Worm (Caenorhabditis elegans) whole organism, L3 larva: ENCODE results near the gene lec-10.
A peak's percentile ranks its signal among the peaks of the same experiment; 100 is the strongest.

Source experiments
- R02D3.7 ChIP-seq: fragments of 150-350 bp; optimal IDR thresholded peaks from 2 replicates; lab custom pipeline; 2014; ENCODE audit warnings: missing biosample characterization, missing genetic modification characterization
- ZK546.5 ChIP-seq: sonication (generic microtip); optimal IDR thresholded peaks from 2 replicates; lab custom pipeline; 2017; ENCODE audit warnings: missing biosample characterization, missing genetic modification characterization
- ama-1 ChIP-seq: fragments of 150-350 bp; optimal IDR thresholded peaks from 2 replicates; lab custom pipeline; 2018
- ceh-28 ChIP-seq: fragments of 150-350 bp; optimal IDR thresholded peaks from 2 replicates; lab custom pipeline; 2014; ENCODE audit warnings: missing biosample characterization, missing genetic modification reagents, missing genetic modification characterization
- ceh-9 ChIP-seq: sonication (generic microtip); optimal IDR thresholded peaks from 2 replicates; lab custom pipeline; 2018; ENCODE audit warnings: missing biosample characterization, missing genetic modification characterization
- egl-27 ChIP-seq: sonication (generic microtip); optimal IDR thresholded peaks from 4 replicates; lab custom pipeline; 2017; ENCODE audit warnings: missing biosample characterization, missing genetic modification reagents, missing genetic modification characterization
- egl-5 ChIP-seq: fragments of 150-350 bp; optimal IDR thresholded peaks from 2 replicates; lab custom pipeline; 2017; ENCODE audit warnings: missing biosample characterization, missing genetic modification reagents, missing genetic modification characterization, inconsistent platforms
- elt-1 ChIP-seq: fragments of 150-350 bp; optimal IDR thresholded peaks from 2 replicates; lab custom pipeline; 2014; ENCODE audit warnings: missing biosample characterization, missing genetic modification characterization
- elt-2 ChIP-seq: sonication (generic microtip); optimal IDR thresholded peaks from 2 replicates; lab custom pipeline; 2016; ENCODE audit warnings: missing genetic modification reagents, mild to moderate bottlenecking, missing genetic modification characterization, missing compliant biosample characterization
- elt-3 ChIP-seq, 3 experiments: fragments of 150-350 bp in 1 of 3; sonication (generic microtip) in 2 of 3; optimal IDR thresholded peaks; 2 replicates in 2 of 3; 4 replicates in 1 of 3; lab custom pipeline; 2014 to 2017; ENCODE audit warnings: missing biosample characterization in 3 of 3, missing genetic modification characterization in 3 of 3
- eor-1 ChIP-seq, 2 experiments: fragments of 150-350 bp; optimal IDR thresholded peaks; 2 replicates each; lab custom pipeline; 2014 to 2018; ENCODE audit warnings: missing biosample characterization in 2 of 2, missing genetic modification characterization in 2 of 2
- fkh-2 ChIP-seq: fragments of 150-350 bp; optimal IDR thresholded peaks from 2 replicates; lab custom pipeline; 2014; ENCODE audit warnings: missing biosample characterization, missing genetic modification reagents, missing genetic modification characterization
- hmg-11 ChIP-seq: sonication (generic microtip); optimal IDR thresholded peaks from 2 replicates; lab custom pipeline; 2016; ENCODE audit warnings: missing genetic modification characterization, missing compliant biosample characterization
- jun-1 ChIP-seq: fragments of 150-350 bp; optimal IDR thresholded peaks from 2 replicates; lab custom pipeline; 2014; ENCODE audit warnings: missing biosample characterization, missing genetic modification reagents, missing genetic modification characterization
- lin-15B ChIP-seq: fragments of 150-350 bp; optimal IDR thresholded peaks from 2 replicates; lab custom pipeline; 2014; ENCODE audit warnings: missing biosample characterization, missing genetic modification characterization
- lin-39 ChIP-seq: fragments of 150-350 bp; optimal IDR thresholded peaks from 2 replicates; lab custom pipeline; 2018; ENCODE audit warnings: missing biosample characterization, missing genetic modification reagents, missing genetic modification characterization
- lsy-12 ChIP-seq: sonication (generic microtip); optimal IDR thresholded peaks from 2 replicates; lab custom pipeline; 2016; ENCODE audit warnings: mild to moderate bottlenecking, missing genetic modification characterization, missing compliant biosample characterization
- mdl-1 ChIP-seq: fragments of 150-350 bp; optimal IDR thresholded peaks from 2 replicates; lab custom pipeline; 2014; ENCODE audit warnings: missing biosample characterization, missing genetic modification characterization
- mml-1 ChIP-seq: fragments of 150-350 bp; sonication (generic microtip); optimal IDR thresholded peaks from 3 replicates; lab custom pipeline; 2014; ENCODE audit warnings: missing biosample characterization, missing genetic modification characterization
- nfya-1 ChIP-seq: sonication (generic microtip); optimal IDR thresholded peaks from 2 replicates; lab custom pipeline; 2017; ENCODE audit warnings: missing genetic modification characterization, mild to moderate bottlenecking, missing compliant biosample characterization, antibody characterized with exemption, moderate library complexity; ENCODE audit not compliant: insufficient read depth
- nhr-11 ChIP-seq: fragments of 150-350 bp; optimal IDR thresholded peaks from 2 replicates; lab custom pipeline; 2014; ENCODE audit warnings: missing biosample characterization, missing genetic modification characterization
- nhr-12 ChIP-seq: fragments of 150-350 bp; optimal IDR thresholded peaks from 2 replicates; lab custom pipeline; 2014; ENCODE audit warnings: missing biosample characterization, missing genetic modification characterization
- nhr-23 ChIP-seq: fragments of 150-350 bp; optimal IDR thresholded peaks from 2 replicates; lab custom pipeline; 2014; ENCODE audit warnings: missing biosample characterization, missing genetic modification reagents, missing genetic modification characterization
- nhr-237 ChIP-seq: fragments of 150-350 bp; optimal IDR thresholded peaks from 2 replicates; lab custom pipeline; 2014; ENCODE audit warnings: missing biosample characterization, missing genetic modification characterization
- nhr-25 ChIP-seq: sonication (generic microtip); optimal IDR thresholded peaks from 2 replicates; lab custom pipeline; 2017; ENCODE audit warnings: missing biosample characterization, missing genetic modification characterization
- nhr-28 ChIP-seq: fragments of 150-350 bp; optimal IDR thresholded peaks from 2 replicates; lab custom pipeline; 2014; ENCODE audit warnings: missing biosample characterization, missing genetic modification characterization
- nhr-43 ChIP-seq: sonication (generic microtip); optimal IDR thresholded peaks from 2 replicates; lab custom pipeline; 2016; ENCODE audit warnings: mild to moderate bottlenecking, missing genetic modification characterization, missing compliant biosample characterization; ENCODE audit not compliant: poor library complexity, severe bottlenecking
- nhr-67 ChIP-seq: fragments of 150-350 bp; optimal IDR thresholded peaks from 2 replicates; lab custom pipeline; 2014; ENCODE audit warnings: missing biosample characterization, missing genetic modification characterization
- nhr-77 ChIP-seq: fragments of 150-350 bp; optimal IDR thresholded peaks from 2 replicates; lab custom pipeline; 2014; ENCODE audit warnings: missing biosample characterization, missing genetic modification characterization
- pha-4 ChIP-seq: fragments of 150-350 bp; optimal IDR thresholded peaks from 2 replicates; lab custom pipeline; 2014; ENCODE audit warnings: missing biosample characterization, missing genetic modification reagents, missing genetic modification characterization
- pqm-1 ChIP-seq: fragments of 150-350 bp; optimal IDR thresholded peaks from 2 replicates; lab custom pipeline; 2017; ENCODE audit warnings: missing biosample characterization, missing genetic modification characterization, inconsistent platforms
- skn-1 ChIP-seq: fragments of 150-350 bp; optimal IDR thresholded peaks from 2 replicates; lab custom pipeline; 2014; ENCODE audit warnings: missing biosample characterization, missing genetic modification characterization
- snpc-4 ChIP-seq: fragments of 150-350 bp; optimal IDR thresholded peaks from 2 replicates; lab custom pipeline; 2014; ENCODE audit warnings: missing biosample characterization, missing genetic modification characterization
- tbx-2 ChIP-seq: sonication (generic microtip); optimal IDR thresholded peaks from 2 replicates; lab custom pipeline; 2016; ENCODE audit warnings: mild to moderate bottlenecking, missing genetic modification characterization, missing compliant biosample characterization
- unc-62 ChIP-seq: fragments of 150-350 bp; sonication (generic microtip); optimal IDR thresholded peaks from 4 replicates; lab custom pipeline; 2014; ENCODE audit warnings: missing biosample characterization, missing genetic modification reagents, missing genetic modification characterization
- zag-1 ChIP-seq: fragments of 150-350 bp; optimal IDR thresholded peaks from 2 replicates; lab custom pipeline; 2014; ENCODE audit warnings: missing biosample characterization, missing genetic modification characterization
- ztf-11 ChIP-seq: fragments of 150-350 bp; optimal IDR thresholded peaks from 2 replicates; lab custom pipeline; 2014; ENCODE audit warnings: missing biosample characterization, missing genetic modification characterization

Gene lec-10

DNA sequence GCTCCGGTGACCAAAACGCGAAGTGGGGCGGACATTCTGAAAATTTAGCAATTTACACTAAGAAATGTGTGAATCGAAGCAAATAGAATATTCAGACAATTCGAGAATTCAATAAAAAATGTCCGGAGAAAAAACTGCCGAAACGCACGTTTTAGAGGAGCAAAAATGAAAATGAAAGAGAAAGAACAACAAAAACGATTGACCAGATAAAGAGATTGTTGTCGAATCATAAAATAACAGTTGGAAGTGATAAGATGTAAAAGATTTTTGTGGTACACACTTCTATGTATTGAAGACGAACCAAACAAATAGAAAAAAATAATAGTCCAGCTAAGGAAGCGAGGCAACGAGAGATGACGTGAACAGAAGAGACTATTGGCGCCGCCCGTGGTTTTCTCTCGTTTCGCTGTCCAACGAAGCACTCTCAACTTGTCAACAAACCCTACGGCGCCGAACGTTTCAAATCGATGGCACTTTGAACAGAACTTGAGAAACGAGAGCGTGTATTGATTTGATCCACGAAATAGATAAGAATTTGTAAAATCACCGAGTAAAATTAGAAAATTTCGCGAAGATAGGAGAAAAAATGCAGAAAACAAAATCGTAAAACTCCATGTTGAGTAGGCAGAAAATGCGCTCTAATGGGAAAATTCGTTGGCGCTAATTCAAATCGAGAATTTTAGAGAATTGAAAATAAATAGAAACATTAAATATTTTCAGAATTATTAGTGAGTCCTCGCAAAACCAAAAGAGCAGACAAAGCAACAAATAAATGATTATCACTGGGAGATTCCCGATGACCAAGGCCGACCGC lies 27.8 kb upstream of the lec-10 start, which contains the start of gene mdh-1:
Gene mdh-1, minus strand, starts transcription at position 36 of the 814 bp plus-strand sequence.
- TF ChIP-seq pha-4 (tag; lab: Kevin White, UChicago): peak; percentile 70
- no peak for TF ChIP-seq jun-1 (tag; lab: Kevin White, UChicago)
- no peak for TF ChIP-seq nhr-237
- peak; percentile 21 for TF ChIP-seq snpc-4 (tag; lab: Kevin White, UChicago)
- TF ChIP-seq elt-2: peak; percentile 30
- TF ChIP-seq hmg-11 (tag; lab: Kevin White, UChicago): peak; percentile 31
- TF ChIP-seq nfya-1: peak; percentile 10
- TF ChIP-seq lin-15B (tag; lab: Kevin White, UChicago): peak; percentile 38
- no peak for TF ChIP-seq ama-1 (lab: Kevin White, UChicago)
- TF ChIP-seq ceh-28 (tag; lab: Kevin White, UChicago): peak; percentile 55
- TF ChIP-seq, all 47 proteins: peak for 7

DNA sequence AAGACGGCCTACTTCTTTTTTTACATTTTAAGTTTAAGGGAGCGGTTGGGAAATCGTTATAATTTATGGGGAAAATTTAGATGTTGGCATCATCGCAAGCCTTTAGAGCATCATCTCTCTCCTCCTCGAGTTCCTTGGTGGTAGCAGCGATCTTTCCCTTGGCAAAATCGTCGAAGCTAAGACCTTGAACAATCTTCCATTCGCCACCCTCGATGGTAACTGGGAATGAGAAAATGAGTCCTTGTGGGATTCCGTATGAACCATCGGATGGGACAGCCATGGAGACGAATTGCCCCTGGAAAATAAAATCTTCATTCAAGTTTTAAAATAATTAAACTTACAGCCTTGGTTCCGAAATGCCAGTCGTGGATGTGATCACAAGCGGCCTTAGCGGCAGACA lies 26.4 kb upstream of the lec-10 start:
- TF ChIP-seq ceh-9 (tag; lab: Kevin White, UChicago): no peak
- TF ChIP-seq mml-1 (tag; lab: Kevin White, UChicago): no peak
- TF ChIP-seq eor-1 (tag; optimal IDR thresholded peaks at IDR 0.05; lab: Kevin White, UChicago): no peak
- no peak for TF ChIP-seq egl-5 (tag; lab: Kevin White, UChicago)
- no peak for TF ChIP-seq snpc-4 (tag; lab: Kevin White, UChicago)
- TF ChIP-seq nhr-25: no peak
- no peak for TF ChIP-seq R02D3.7 (tag; lab: Kevin White, UChicago)
- no peak for TF ChIP-seq skn-1 (tag; lab: Kevin White, UChicago)
- TF ChIP-seq mdl-1 (tag; lab: Kevin White, UChicago): no peak
- TF ChIP-seq nhr-237: no peak
- no peak for TF ChIP-seq nhr-11
- TF ChIP-seq nhr-12 (tag; lab: Kevin White, UChicago): no peak
- no peak for TF ChIP-seq pqm-1 (tag; lab: Kevin White, UChicago)
- no peak for TF ChIP-seq lin-15B (tag; lab: Kevin White, UChicago)
- TF ChIP-seq jun-1 (tag; lab: Kevin White, UChicago): no peak
- TF ChIP-seq ZK546.5 (tag; lab: Kevin White, UChicago): no peak
- no peak for TF ChIP-seq hmg-11 (tag; lab: Kevin White, UChicago)
- no peak for TF ChIP-seq zag-1 (tag; lab: Kevin White, UChicago)
- no peak for TF ChIP-seq nhr-43

DNA sequence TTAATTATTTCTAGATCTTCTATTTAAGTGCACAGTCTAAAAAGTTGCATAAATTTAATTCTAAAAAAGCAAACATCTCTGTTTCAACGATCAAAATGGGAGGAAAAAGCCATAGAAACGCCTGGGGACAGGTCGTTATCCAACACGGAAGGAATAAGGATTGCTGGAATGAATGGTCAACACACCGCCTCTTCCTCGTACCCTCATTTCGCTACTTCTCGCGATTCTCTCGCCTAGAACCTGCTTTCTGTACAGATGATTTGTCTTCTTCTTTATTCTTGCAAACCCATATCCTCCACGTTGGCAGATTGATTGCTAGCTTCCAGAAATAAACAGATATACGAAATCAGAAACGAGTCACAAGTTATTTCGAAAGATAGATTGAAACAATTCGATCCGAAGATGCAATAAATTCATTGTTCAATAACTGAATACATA lies 26.0 kb upstream of the lec-10 start, which contains the start of gene dpy-11:
Gene dpy-11, minus strand, starts transcription at position 354 of the 438 bp plus-strand sequence.
- TF ChIP-seq ama-1 (lab: Kevin White, UChicago): peak; percentile 99
- peak; percentile 43 for TF ChIP-seq tbx-2 (tag; lab: Kevin White, UChicago)
- peak in 1 of 3 experiments; percentile 85 for TF ChIP-seq elt-3 (tag; optimal IDR thresholded peaks at IDR 0.05; lab: Kevin White, UChicago)
- TF ChIP-seq ZK546.5 (tag; lab: Kevin White, UChicago): no peak
- TF ChIP-seq nhr-77 (tag; lab: Kevin White, UChicago): no peak
- TF ChIP-seq egl-5 (tag; lab: Kevin White, UChicago): peak; percentile 52
- TF ChIP-seq ztf-11 (tag; lab: Kevin White, UChicago): no peak
- TF ChIP-seq fkh-2 (tag; lab: Kevin White, UChicago): no peak
- TF ChIP-seq unc-62 (GFP tag; lab: Kevin White, UChicago): no peak
- TF ChIP-seq nhr-43: peak; percentile 85
- TF ChIP-seq nhr-23 (tag; lab: Kevin White, UChicago): peak; percentile 66
- TF ChIP-seq jun-1 (tag; lab: Kevin White, UChicago): no peak
- peak; percentile 66 for TF ChIP-seq nhr-25
- no peak for TF ChIP-seq egl-27
- TF ChIP-seq R02D3.7 (tag; lab: Kevin White, UChicago): no peak
- peak; percentile 14 for TF ChIP-seq nfya-1
- TF ChIP-seq nhr-28: no peak
- no peak for TF ChIP-seq nhr-11
- TF ChIP-seq lin-39 (tag; lab: Kevin White, UChicago): peak; percentile 24
- TF ChIP-seq elt-2: peak; percentile 29
- peak; percentile 10 for TF ChIP-seq ceh-28 (tag; lab: Kevin White, UChicago)
- no peak for TF ChIP-seq elt-1 (tag; lab: Kevin White, UChicago)
- no peak for TF ChIP-seq nhr-67 (tag; lab: Kevin White, UChicago)
- TF ChIP-seq lsy-12 (tag; lab: Kevin White, UChicago): peak; percentile 46
